Worm (Caenorhabditis elegans) whole organism, early embryonic: Measurements from ENCODE around the gene Y38E10A.34.

Source experiments
- B0310.2 ChIP-seq: sonication (generic microtip); optimal IDR thresholded peaks from 2 replicates; lab custom pipeline; 2016; ENCODE audit warnings: mild to moderate bottlenecking, missing genetic modification characterization, missing compliant biosample characterization
- F13C5.2 ChIP-seq: sonication (generic microtip); optimal IDR thresholded peaks from 2 replicates; lab custom pipeline; 2017; ENCODE audit warnings: mild to moderate bottlenecking, missing genetic modification characterization, inconsistent platforms, missing compliant biosample characterization
- aly-1 ChIP-seq: sonication (generic microtip); optimal IDR thresholded peaks from 2 replicates; lab custom pipeline; 2016; ENCODE audit warnings: missing genetic modification characterization, missing compliant biosample characterization
- ama-1 ChIP-seq: fragments of 150-350 bp; optimal IDR thresholded peaks from 2 replicates; lab custom pipeline; 2014
- ceh-13 ChIP-seq: fragments of 200-800 bp; sonication (Bioruptor generic); optimal IDR thresholded peaks from 2 replicates; lab custom pipeline; 2018; ENCODE audit warnings: mild to moderate bottlenecking, missing genetic modification characterization, missing compliant biosample characterization
- ceh-36 ChIP-seq: sonication (generic microtip); optimal IDR thresholded peaks from 2 replicates; lab custom pipeline; 2016; ENCODE audit warnings: missing genetic modification characterization, inconsistent platforms, missing compliant biosample characterization
- ets-7 ChIP-seq: sonication (generic microtip); optimal IDR thresholded peaks from 2 replicates; lab custom pipeline; 2016; ENCODE audit warnings: missing genotype, missing genetic modification characterization, missing compliant biosample characterization
- flt-1 ChIP-seq: fragments of 200-800 bp; sonication (Bioruptor generic); IDR thresholded peaks from 2 replicates; pipeline ENCODE4 v1.3.6; 2022; ENCODE audit warnings: missing genetic modification characterization, missing compliant biosample characterization
- hmbx-1 ChIP-seq: sonication (generic microtip); optimal IDR thresholded peaks from 2 replicates; lab custom pipeline; 2016; ENCODE audit warnings: mild to moderate bottlenecking, missing genetic modification characterization, missing compliant biosample characterization
- hmg-4 ChIP-seq: fragments of 200-800 bp; sonication (Bioruptor generic); optimal IDR thresholded peaks from 2 replicates; lab custom pipeline; 2018; ENCODE audit warnings: mild to moderate bottlenecking, missing genetic modification characterization, missing compliant biosample characterization
- hnd-1 ChIP-seq: sonication (generic microtip); optimal IDR thresholded peaks from 2 replicates; lab custom pipeline; 2016; ENCODE audit warnings: missing genetic modification characterization, missing compliant biosample characterization
- pes-1 ChIP-seq: fragments of 200-800 bp; sonication (Bioruptor generic); IDR thresholded peaks from 2 replicates; pipeline ENCODE4 v1.3.6; 2022; ENCODE audit warnings: missing genetic modification reagents, missing genetic modification characterization, missing compliant biosample characterization
- scrt-1 ChIP-seq: fragments of 200-800 bp; sonication (Bioruptor generic); IDR thresholded peaks from 2 replicates; pipeline ENCODE4 v1.3.6; 2022; ENCODE audit warnings: missing genetic modification characterization, missing compliant biosample characterization
- sea-1 ChIP-seq: fragments of 200-800 bp; sonication (Bioruptor generic); conservative IDR thresholded peaks from 2 replicates; pipeline ENCODE4 v1.3.6; 2022; ENCODE audit warnings: missing genetic modification characterization, missing compliant biosample characterization
- tbx-11 ChIP-seq: fragments of 200-800 bp; sonication (Bioruptor generic); IDR thresholded peaks from 2 replicates; pipeline ENCODE4 v1.3.6; 2022; ENCODE audit warnings: missing genetic modification characterization, missing compliant biosample characterization
- tbx-37 ChIP-seq: fragments of 200-800 bp; sonication (Bioruptor generic); conservative IDR thresholded peaks from 2 replicates; pipeline ENCODE4 v1.3.6; 2022; ENCODE audit warnings: missing genetic modification reagents, missing genetic modification characterization, missing compliant biosample characterization
- tra-4 ChIP-seq: sonication (generic microtip); optimal IDR thresholded peaks from 2 replicates; lab custom pipeline; 2017; ENCODE audit warnings: missing genetic modification characterization, missing compliant biosample characterization

The Y38E10A.34 gene

DNA sequence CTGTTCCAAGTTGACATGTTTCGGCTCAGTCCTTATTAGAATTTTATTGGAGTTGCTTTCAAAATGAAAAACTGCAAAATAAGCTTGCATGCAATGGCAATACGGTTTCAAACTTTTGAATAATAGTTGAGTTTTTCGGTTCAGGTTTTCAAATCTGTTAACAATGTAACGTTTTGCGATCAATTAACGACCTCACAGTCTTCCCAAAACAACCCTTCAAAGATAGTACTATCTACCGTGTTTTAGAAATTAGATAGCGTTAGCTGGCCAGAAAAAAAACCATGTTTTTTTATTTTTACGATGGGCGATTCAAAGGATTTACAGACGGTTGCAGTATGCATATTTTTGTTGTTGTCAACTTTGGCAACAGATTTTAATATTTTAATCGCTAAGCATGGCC, at the start of gene Y38E10A.34:
TSS of gene Y38E10A.34 (plus strand) at position 301 of the 400 bp plus-strand sequence.
- TF ChIP-seq pes-1 (GFP tag; lab: Robert Waterston, UW) (no peak), flt-1 (GFP tag; lab: Robert Waterston, UW) (no peak), tra-4 (tag; lab: Kevin White, UChicago) (no peak), tbx-11 (GFP tag; lab: Robert Waterston, UW) (no peak), hmbx-1 (tag; lab: Kevin White, UChicago) (no peak), ceh-13 (GFP tag; lab: Kevin White, UChicago) (no peak), tbx-37 (no peak), hnd-1 (tag; lab: Kevin White, UChicago) (no peak), sea-1 (GFP tag; lab: Robert Waterston, UW) (no peak), ets-7 (tag; lab: Kevin White, UChicago) (no peak), ama-1 (lab: Kevin White, UChicago) (no peak), B0310.2 (tag; lab: Kevin White, UChicago) (no peak), hmg-4 (GFP tag; lab: Kevin White, UChicago) (no peak), scrt-1 (GFP tag; lab: Robert Waterston, UW) (no peak), F13C5.2 (tag; lab: Kevin White, UChicago) (no peak), aly-1 (tag; lab: Kevin White, UChicago) (no peak)

DNA sequence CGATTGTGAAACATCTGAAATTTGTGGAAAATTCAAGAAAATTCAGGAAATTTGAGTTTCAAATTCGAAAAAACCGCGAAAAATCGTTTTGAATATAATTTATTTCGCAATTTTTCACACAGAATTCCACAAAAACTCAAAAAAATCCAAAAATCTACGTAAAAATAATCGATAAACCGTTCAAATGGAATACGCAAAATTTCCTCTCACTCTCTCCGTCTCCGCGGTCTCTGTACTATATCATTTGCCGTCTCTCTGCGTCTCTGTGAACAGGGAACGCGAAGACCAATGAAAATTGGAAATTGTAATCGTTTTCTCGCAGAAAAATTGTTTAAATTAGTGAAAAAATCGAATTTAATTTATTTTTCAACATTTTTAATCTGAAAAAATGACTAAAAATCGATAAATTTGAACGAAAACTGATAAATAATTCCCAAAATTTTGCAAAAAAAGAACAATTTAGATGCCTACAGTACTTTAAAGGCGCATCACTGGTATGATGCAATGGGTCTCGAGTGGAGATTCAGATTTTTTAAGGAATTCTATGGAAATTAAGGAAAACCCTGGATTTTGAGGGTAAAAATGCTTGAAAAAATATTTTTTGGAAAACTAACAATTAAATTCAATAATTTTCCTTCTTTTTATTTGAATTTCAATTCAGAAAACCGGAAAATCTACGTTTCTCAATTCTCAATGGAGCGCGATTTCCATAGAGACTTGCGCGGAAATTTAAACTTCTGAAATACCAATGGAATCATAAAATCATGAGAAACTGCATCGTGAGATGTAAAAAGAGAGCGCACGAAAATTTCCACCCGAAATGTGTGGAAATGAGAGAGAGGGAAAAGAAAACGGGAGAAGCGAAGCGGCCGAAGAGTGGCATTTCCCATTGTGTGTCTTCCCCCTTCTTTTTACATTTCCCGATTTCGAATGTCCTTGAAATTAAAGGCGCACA, 27.0 kb upstream of the Y38E10A.34 start, which contains the start of the genes ceh-100 and lips-15:
TSS of gene ceh-100 (minus strand) at position 14 of the 955 bp plus-strand sequence.
TSS of gene lips-15 (plus strand) at position 720 of the 955 bp plus-strand sequence.
- TF ChIP-seq ceh-36 = no peak
- no peak for TF ChIP-seq hmbx-1 (tag; lab: Kevin White, UChicago)
- no peak for TF ChIP-seq ets-7 (tag; lab: Kevin White, UChicago)
- no peak for TF ChIP-seq ama-1 (lab: Kevin White, UChicago)
- TF ChIP-seq tra-4 (tag; lab: Kevin White, UChicago) = no peak

DNA sequence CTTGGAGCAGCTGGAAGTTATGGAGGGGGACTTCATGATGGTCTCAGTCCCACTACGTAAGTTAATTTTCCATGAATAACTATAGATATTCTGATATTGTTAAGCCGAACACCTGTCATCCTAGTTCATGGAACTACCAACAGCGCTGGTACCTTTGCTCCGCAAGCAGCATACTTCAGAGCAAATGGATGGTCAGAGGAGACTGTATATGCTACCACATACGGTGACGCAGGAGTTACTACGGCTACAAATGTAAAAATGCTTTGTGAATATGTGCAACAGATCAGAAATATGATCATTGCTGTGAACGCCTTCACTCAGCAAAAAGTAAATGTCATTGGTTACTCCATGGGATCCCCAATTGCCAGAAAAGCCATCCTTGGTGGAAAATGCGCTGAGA, 24.9 kb upstream of the Y38E10A.34 start:
- TF ChIP-seq sea-1 (GFP tag; lab: Robert Waterston, UW) = no peak
- no peak for TF ChIP-seq hmbx-1 (tag; lab: Kevin White, UChicago)
- TF ChIP-seq tra-4 (tag; lab: Kevin White, UChicago) = no peak
- no peak for TF ChIP-seq tbx-37
- no peak for TF ChIP-seq pes-1 (GFP tag; lab: Robert Waterston, UW)
- TF ChIP-seq aly-1 (tag; lab: Kevin White, UChicago) = no peak
- no peak for TF ChIP-seq ceh-13 (GFP tag; lab: Kevin White, UChicago)
- no peak for TF ChIP-seq ets-7 (tag; lab: Kevin White, UChicago)
- no peak; the same call in 1 of the 2 replicates for TF ChIP-seq tbx-11 (GFP tag; lab: Robert Waterston, UW)
- TF ChIP-seq ceh-36 = no peak
- TF ChIP-seq B0310.2 (tag; lab: Kevin White, UChicago) = no peak
- no peak for TF ChIP-seq hnd-1 (tag; lab: Kevin White, UChicago)
- no peak for TF ChIP-seq flt-1 (GFP tag; lab: Robert Waterston, UW)

DNA sequence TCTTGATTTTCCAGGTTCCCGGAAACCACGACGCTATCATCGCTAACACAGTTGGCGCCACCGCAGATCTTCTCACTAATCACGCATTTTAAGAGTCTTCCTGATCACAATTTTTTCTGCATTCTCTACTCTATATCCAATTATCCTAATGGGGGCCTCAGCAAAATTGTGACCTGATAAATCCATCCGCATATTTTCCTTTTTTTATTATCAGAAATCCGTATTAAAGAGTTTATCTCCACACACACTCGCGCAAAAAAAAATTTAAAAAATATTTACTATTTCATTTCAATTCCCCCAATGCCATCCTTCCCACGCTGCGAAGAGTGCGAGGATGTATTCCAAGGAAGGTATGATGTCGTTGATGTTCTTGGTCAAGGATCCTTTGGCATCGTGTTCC, 24.1 kb upstream of the Y38E10A.34 start, which contains the start of gene Y38E10A.8:
TSS of gene Y38E10A.8 (plus strand) at position 301 of the 400 bp plus-strand sequence.
- TF ChIP-seq ceh-13 (GFP tag; lab: Kevin White, UChicago) (no peak), B0310.2 (tag; lab: Kevin White, UChicago) (no peak), pes-1 (GFP tag; lab: Robert Waterston, UW) (no peak), flt-1 (GFP tag; lab: Robert Waterston, UW) (no peak), tbx-11 (GFP tag; lab: Robert Waterston, UW) (no peak), aly-1 (tag; lab: Kevin White, UChicago) (no peak), hmg-4 (GFP tag; lab: Kevin White, UChicago) (no peak), F13C5.2 (tag; lab: Kevin White, UChicago) (no peak), ama-1 (lab: Kevin White, UChicago) (no peak), scrt-1 (GFP tag; lab: Robert Waterston, UW) (no peak), ceh-36 (no peak), tra-4 (tag; lab: Kevin White, UChicago) (no peak), tbx-37 (no peak), hmbx-1 (tag; lab: Kevin White, UChicago) (no peak)

DNA sequence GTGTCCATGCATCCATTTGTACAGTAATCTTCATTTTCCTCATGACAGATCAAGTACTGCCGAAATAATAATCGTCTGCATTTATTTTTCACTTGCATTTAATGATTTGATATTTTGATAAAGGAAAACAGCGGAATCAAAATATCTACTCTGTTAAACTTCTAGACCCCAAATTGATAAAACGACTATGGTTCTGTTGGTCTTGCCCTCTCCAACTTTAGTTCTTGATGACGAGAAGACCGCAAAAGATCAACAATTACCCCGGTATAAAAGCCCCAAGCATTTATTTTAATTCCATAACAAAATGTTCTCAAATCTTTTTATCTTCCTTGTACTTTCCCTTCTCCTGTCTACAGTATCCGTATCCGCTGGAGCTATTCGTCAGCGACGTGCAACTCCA, 22.3 kb upstream of the Y38E10A.34 start, which contains the start of gene Y38E10A.9:
TSS of gene Y38E10A.9 (plus strand) at position 301 of the 400 bp plus-strand sequence.
- no peak for TF ChIP-seq hmg-4 (GFP tag; lab: Kevin White, UChicago)
- TF ChIP-seq tbx-37 = no peak
- no peak for TF ChIP-seq pes-1 (GFP tag; lab: Robert Waterston, UW)
- TF ChIP-seq hmbx-1 (tag; lab: Kevin White, UChicago) = no peak
- no peak for TF ChIP-seq tbx-11 (GFP tag; lab: Robert Waterston, UW)
- TF ChIP-seq B0310.2 (tag; lab: Kevin White, UChicago) = no peak
- no peak for TF ChIP-seq aly-1 (tag; lab: Kevin White, UChicago)
- no peak for TF ChIP-seq ama-1 (lab: Kevin White, UChicago)
- TF ChIP-seq sea-1 (GFP tag; lab: Robert Waterston, UW) = no peak
- TF ChIP-seq ets-7 (tag; lab: Kevin White, UChicago) = no peak
- no peak for TF ChIP-seq ceh-36
- TF ChIP-seq scrt-1 (GFP tag; lab: Robert Waterston, UW) = no peak
- TF ChIP-seq ceh-13 (GFP tag; lab: Kevin White, UChicago) = no peak
- TF ChIP-seq hnd-1 (tag; lab: Kevin White, UChicago) = no peak
- TF ChIP-seq tra-4 (tag; lab: Kevin White, UChicago) = no peak
- no peak for TF ChIP-seq flt-1 (GFP tag; lab: Robert Waterston, UW)
- TF ChIP-seq F13C5.2 (tag; lab: Kevin White, UChicago) = no peak

DNA sequence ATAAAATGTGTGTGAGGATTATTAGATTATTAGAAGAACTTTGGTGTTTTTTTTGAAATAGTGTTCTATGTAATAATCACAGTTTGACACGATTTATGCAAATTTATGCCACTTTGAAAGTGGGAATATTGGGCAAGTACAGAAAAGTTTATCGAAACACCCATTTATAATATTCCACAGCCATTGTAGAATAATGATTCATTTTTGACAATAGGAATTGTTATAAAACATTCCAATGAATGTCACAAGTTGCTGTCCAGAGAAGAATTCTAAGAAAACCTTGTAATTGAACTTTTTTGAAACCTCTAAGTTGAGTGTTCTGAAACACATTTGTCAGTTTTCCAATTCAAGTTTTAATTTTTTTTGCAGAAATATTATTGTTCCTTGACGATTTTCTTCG, 18.8 kb upstream of the Y38E10A.34 start, which contains the start of gene nspe-4:
TSS of gene nspe-4 (plus strand) at position 301 of the 400 bp plus-strand sequence.
- TF ChIP-seq tbx-37 (no peak), sea-1 (GFP tag; lab: Robert Waterston, UW) (no peak), hmg-4 (GFP tag; lab: Kevin White, UChicago) (no peak), aly-1 (tag; lab: Kevin White, UChicago) (no peak), ceh-36 (no peak), F13C5.2 (tag; lab: Kevin White, UChicago) (no peak), tbx-11 (GFP tag; lab: Robert Waterston, UW) (no peak)
